Worm (Caenorhabditis elegans): ENCODE data around the gene F08D12.12.

- no peak for TF ChIP-seq ztf-23 (GFP tag; IDR thresholded peaks at IDR 0.05)
- TF ChIP-seq T22C8.4 (GFP tag; IDR thresholded peaks at IDR 0.05), result no peak
- TF ChIP-seq tab-1 (GFP tag; IDR thresholded peaks at IDR 0.05), result no peak
- no peak for TF ChIP-seq cog-1 (tag; optimal IDR thresholded peaks at IDR 0.05)
- no peak for TF ChIP-seq ref-1 (GFP tag; conservative IDR thresholded peaks at IDR 0.05)
- no peak for TF ChIP-seq klf-2 (GFP tag; conservative IDR thresholded peaks at IDR 0.05)
- TF ChIP-seq flt-1 (GFP tag; IDR thresholded peaks at IDR 0.05), result no peak
Measured at ce11 chrII:2757954-2758353, 28.9 kb downstream of the F08D12.12 start, which contains the start of gene F29A7.8.

All from whole organism, midembryonic.